Worm (Caenorhabditis elegans) whole organism, young adult: Measurements from ENCODE around the gene Y116A8A.4.

ENCODE experiments used
- C06A6.2 ChIP-seq: fragments of 200-800 bp; sonication (Bioruptor generic); conservative IDR thresholded peaks from 2 replicates; pipeline ENCODE4 v1.3.6; 2022; ENCODE audit warnings: missing genetic modification characterization, missing compliant biosample characterization
- C17E4.6 ChIP-seq: fragments of 200-800 bp; sonication (Bioruptor generic); IDR thresholded peaks from 2 replicates; pipeline ENCODE4 v1.3.6; 2022; ENCODE audit warnings: missing genetic modification reagents, missing genetic modification characterization, missing compliant biosample characterization
- F23B12.7 ChIP-seq: sonication (generic microtip); optimal IDR thresholded peaks from 2 replicates; lab custom pipeline; 2017; ENCODE audit warnings: missing genetic modification characterization, mild to moderate bottlenecking, missing compliant biosample characterization, antibody characterized with exemption, moderate library complexity; ENCODE audit not compliant: insufficient read depth
- F33H1.4 ChIP-seq: fragments of 200-800 bp; sonication (Bioruptor generic); IDR thresholded peaks from 2 replicates; pipeline ENCODE4 v1.3.6; 2022; ENCODE audit warnings: missing genetic modification reagents, missing genetic modification characterization, missing compliant biosample characterization
- F37B4.10 ChIP-seq: fragments of 200-800 bp; sonication (Bioruptor generic); IDR thresholded peaks from 2 replicates; pipeline ENCODE4 v1.3.6; 2022; ENCODE audit warnings: missing genetic modification characterization, missing compliant biosample characterization
- F55B11.4 ChIP-seq: sonication (generic microtip); optimal IDR thresholded peaks from 2 replicates; lab custom pipeline; 2016; ENCODE audit warnings: missing compliant biosample characterization, missing genetic modification characterization, borderline replicate concordance; ENCODE audit not compliant: insufficient read depth
- F57C9.4 ChIP-seq: sonication (generic microtip); optimal IDR thresholded peaks from 2 replicates; lab custom pipeline; 2017; ENCODE audit warnings: mild to moderate bottlenecking, missing genetic modification characterization, missing compliant biosample characterization
- T26A5.8 ChIP-seq: sonication (generic microtip); optimal IDR thresholded peaks from 2 replicates; lab custom pipeline; 2016; ENCODE audit warnings: missing genetic modification characterization, missing compliant biosample characterization
- Y53F4B.3 ChIP-seq: fragments of 200-800 bp; sonication (Bioruptor generic); IDR thresholded peaks from 2 replicates; pipeline ENCODE4 v1.3.6; 2022; ENCODE audit warnings: missing genetic modification reagents, missing genetic modification characterization, missing compliant biosample characterization
- ZK185.1 ChIP-seq: sonication (generic microtip); optimal IDR thresholded peaks from 2 replicates; lab custom pipeline; 2016; ENCODE audit warnings: mild to moderate bottlenecking, missing genetic modification characterization, missing compliant biosample characterization; ENCODE audit not compliant: poor library complexity, severe bottlenecking
- akir-1 ChIP-seq: fragments of 200-800 bp; sonication (Bioruptor generic); optimal IDR thresholded peaks from 2 replicates; lab custom pipeline; 2018; ENCODE audit warnings: mild to moderate bottlenecking, missing genetic modification characterization, moderate library complexity, missing compliant biosample characterization
- ama-1 ChIP-seq, 3 experiments: fragments of 150-350 bp in 1 of 3; sonication (generic microtip) in 2 of 3; optimal IDR thresholded peaks; 2 replicates each; lab custom pipeline; 2014 to 2018; ENCODE audit warnings: missing biosample characterization in 2 of 3, missing genetic modification characterization in 2 of 3, missing genetic modification reagents in 2 of 3
- attf-3 ChIP-seq: fragments of 200-800 bp; sonication (Bioruptor generic); conservative IDR thresholded peaks from 2 replicates; pipeline ENCODE4 v1.3.6; 2022; ENCODE audit warnings: missing genetic modification reagents, missing genetic modification characterization, missing compliant biosample characterization
- bed-2 ChIP-seq: fragments of 200-800 bp; sonication (Bioruptor generic); IDR thresholded peaks from 2 replicates; pipeline ENCODE4 v1.3.6; 2022; ENCODE audit warnings: missing genetic modification reagents, missing genetic modification characterization, missing compliant biosample characterization
- ccch-3 ChIP-seq: fragments of 200-800 bp; sonication (Bioruptor generic); optimal IDR thresholded peaks from 2 replicates; lab custom pipeline; 2018; ENCODE audit warnings: mild to moderate bottlenecking, missing genetic modification characterization, missing compliant biosample characterization
- cebp-2 ChIP-seq: fragments of 200-800 bp; sonication (Bioruptor generic); IDR thresholded peaks from 2 replicates; pipeline ENCODE4 v1.3.6; 2022; ENCODE audit warnings: missing genetic modification characterization, missing compliant biosample characterization
- ceh-100 ChIP-seq: fragments of 200-800 bp; sonication (Bioruptor generic); IDR thresholded peaks from 2 replicates; pipeline ENCODE4 v1.3.6; 2022; ENCODE audit warnings: missing genetic modification reagents, missing genetic modification characterization, missing compliant biosample characterization
- ceh-27 ChIP-seq: fragments of 200-800 bp; sonication (Bioruptor generic); optimal IDR thresholded peaks from 2 replicates; lab custom pipeline; 2018; ENCODE audit warnings: mild to moderate bottlenecking, missing genetic modification characterization, moderate library complexity, missing compliant biosample characterization
- ceh-40 ChIP-seq: fragments of 200-800 bp; sonication (Bioruptor generic); IDR thresholded peaks from 2 replicates; pipeline ENCODE4 v1.3.6; 2022; ENCODE audit warnings: missing genetic modification characterization, missing compliant biosample characterization
- ceh-58 ChIP-seq: fragments of 200-800 bp; sonication (Bioruptor generic); IDR thresholded peaks from 2 replicates; pipeline ENCODE4 v1.3.6; 2022; ENCODE audit warnings: missing genetic modification characterization, missing compliant biosample characterization
- ceh-79 ChIP-seq: sonication (generic microtip); optimal IDR thresholded peaks from 2 replicates; lab custom pipeline; 2017; ENCODE audit warnings: mild to moderate bottlenecking, missing genetic modification characterization, missing compliant biosample characterization
- dpl-1 ChIP-seq: fragments of 150-350 bp; optimal IDR thresholded peaks from 2 replicates; lab custom pipeline; 2014; ENCODE audit warnings: missing biosample characterization, missing genetic modification reagents, missing genetic modification characterization
- egl-44 ChIP-seq: fragments of 200-800 bp; sonication (Bioruptor generic); IDR thresholded peaks from 2 replicates; pipeline ENCODE4 v1.3.6; 2022; ENCODE audit warnings: missing genetic modification reagents, missing genetic modification characterization, missing compliant biosample characterization
- hlh-26 ChIP-seq: fragments of 200-800 bp; sonication (Bioruptor generic); conservative IDR thresholded peaks from 2 replicates; pipeline ENCODE4 v1.3.6; 2022; ENCODE audit warnings: missing genetic modification reagents, missing genetic modification characterization, missing compliant biosample characterization
- hsf-1 ChIP-seq: fragments of 200-800 bp; sonication (Bioruptor generic); IDR thresholded peaks from 2 replicates; pipeline ENCODE4 v1.3.6; 2022; ENCODE audit warnings: missing genetic modification reagents, missing genetic modification characterization, missing compliant biosample characterization
- lag-1 ChIP-seq: fragments of 200-800 bp; sonication (Bioruptor generic); IDR thresholded peaks from 2 replicates; pipeline ENCODE4 v1.3.6; 2022; ENCODE audit warnings: missing genetic modification reagents, missing genetic modification characterization, missing compliant biosample characterization
- let-526 ChIP-seq: fragments of 200-800 bp; sonication (Bioruptor generic); IDR thresholded peaks from 2 replicates; pipeline ENCODE4 v1.3.6; 2022; ENCODE audit warnings: missing genetic modification reagents, missing genetic modification characterization, missing compliant biosample characterization
- let-607 ChIP-seq, 2 experiments: fragments of 200-800 bp in 1 of 2; sonication (Bioruptor generic) in 1 of 2; sonication (generic microtip) in 1 of 2; optimal IDR thresholded peaks; 2 replicates each; lab custom pipeline; 2016 to 2018; ENCODE audit warnings: mild to moderate bottlenecking in 2 of 2, missing compliant biosample characterization in 2 of 2, missing genetic modification characterization in 2 of 2, moderate library complexity in 2 of 2, missing genotype in 1 of 2
- lin-40 ChIP-seq: sonication (generic microtip); optimal IDR thresholded peaks from 2 replicates; lab custom pipeline; 2016; ENCODE audit warnings: missing genetic modification characterization, mild to moderate bottlenecking, missing compliant biosample characterization, missing genotype, missing genetic modification reagents
- lin-54 ChIP-seq: fragments of 200-800 bp; sonication (Bioruptor generic); optimal IDR thresholded peaks from 2 replicates; lab custom pipeline; 2018; ENCODE audit warnings: mild to moderate bottlenecking, missing genetic modification characterization, missing compliant biosample characterization
- lir-1 ChIP-seq: fragments of 200-800 bp; sonication (Bioruptor generic); conservative IDR thresholded peaks from 2 replicates; pipeline ENCODE4 v1.3.6; 2022; ENCODE audit warnings: missing genetic modification reagents, missing genetic modification characterization, missing compliant biosample characterization
- lsy-27 ChIP-seq: sonication (generic microtip); optimal IDR thresholded peaks from 2 replicates; lab custom pipeline; 2017; ENCODE audit warnings: missing genetic modification characterization, mild to moderate bottlenecking, missing compliant biosample characterization, antibody characterized with exemption, missing genotype, borderline replicate concordance; ENCODE audit not compliant: insufficient read depth
- madf-10 ChIP-seq: sonication (generic microtip); optimal IDR thresholded peaks from 2 replicates; lab custom pipeline; 2016; ENCODE audit warnings: mild to moderate bottlenecking, missing genetic modification characterization, missing compliant biosample characterization
- madf-3 ChIP-seq: fragments of 200-800 bp; sonication (Bioruptor generic); IDR thresholded peaks from 2 replicates; pipeline ENCODE4 v1.3.6; 2022; ENCODE audit warnings: missing genetic modification reagents, missing genetic modification characterization, missing compliant biosample characterization
- madf-6 ChIP-seq: fragments of 200-800 bp; sonication (Bioruptor generic); IDR thresholded peaks from 2 replicates; pipeline ENCODE4 v1.3.6; 2022; ENCODE audit warnings: missing genetic modification reagents, missing genetic modification characterization, missing compliant biosample characterization
- mcd-1 ChIP-seq: fragments of 200-800 bp; sonication (Bioruptor generic); IDR thresholded peaks from 2 replicates; pipeline ENCODE4 v1.3.6; 2022; ENCODE audit warnings: missing genetic modification reagents, missing genetic modification characterization, missing compliant biosample characterization
- nfya-2 ChIP-seq: fragments of 200-800 bp; sonication (Bioruptor generic); IDR thresholded peaks from 2 replicates; pipeline ENCODE4 v1.3.6; 2022; ENCODE audit warnings: missing genetic modification reagents, missing genetic modification characterization, missing compliant biosample characterization
- nfyb-1 ChIP-seq: fragments of 200-800 bp; sonication (Bioruptor generic); IDR thresholded peaks from 2 replicates; pipeline ENCODE4 v1.3.6; 2022; ENCODE audit warnings: missing genetic modification reagents, missing genetic modification characterization, missing compliant biosample characterization
- nhr-179 ChIP-seq: sonication (generic microtip); optimal IDR thresholded peaks from 2 replicates; lab custom pipeline; 2016; ENCODE audit warnings: mild to moderate bottlenecking, missing genetic modification characterization, missing compliant biosample characterization
- nhr-80 ChIP-seq: sonication (generic microtip); optimal IDR thresholded peaks from 2 replicates; lab custom pipeline; 2016; ENCODE audit warnings: missing genetic modification characterization, missing compliant biosample characterization
- nhr-90 ChIP-seq: sonication (generic microtip); optimal IDR thresholded peaks from 2 replicates; lab custom pipeline; 2016; ENCODE audit warnings: missing genotype, mild to moderate bottlenecking, missing genetic modification characterization, missing compliant biosample characterization
- repo-1 ChIP-seq: sonication (generic microtip); optimal IDR thresholded peaks from 2 replicates; lab custom pipeline; 2017; ENCODE audit warnings: mild to moderate bottlenecking, missing genetic modification characterization, missing compliant biosample characterization
- rpc-1 ChIP-seq, 2 experiments: fragments of 150-350 bp in 1 of 2; sonication (generic microtip) in 1 of 2; optimal IDR thresholded peaks; 2 replicates each; lab custom pipeline; 2014 to 2018; ENCODE audit warnings: missing biosample characterization in 1 of 2, missing genetic modification characterization in 1 of 2, missing genetic modification reagents in 1 of 2, missing genotype in 1 of 2
- snpc-3.4 ChIP-seq: sonication (generic microtip); optimal IDR thresholded peaks from 2 replicates; lab custom pipeline; 2017; ENCODE audit warnings: missing genetic modification characterization, mild to moderate bottlenecking, missing compliant biosample characterization, antibody characterized with exemption, moderate library complexity, missing genotype, missing genetic modification reagents
- tbp1 ChIP-seq: fragments of 200-800 bp; sonication (Bioruptor generic); optimal IDR thresholded peaks from 2 replicates; lab custom pipeline; 2018; ENCODE audit warnings: mild to moderate bottlenecking, missing genetic modification characterization, missing compliant biosample characterization
- tbx-9 ChIP-seq: sonication (generic microtip); optimal IDR thresholded peaks from 2 replicates; lab custom pipeline; 2016; ENCODE audit warnings: borderline replicate concordance, missing genetic modification characterization, inconsistent platforms, missing compliant biosample characterization
- ztf-26 ChIP-seq: sonication (generic microtip); optimal IDR thresholded peaks from 2 replicates; lab custom pipeline; 2017; ENCODE audit warnings: missing genetic modification characterization, missing compliant biosample characterization
- ztf-3 ChIP-seq: fragments of 200-800 bp; sonication (Bioruptor generic); optimal IDR thresholded peaks from 2 replicates; lab custom pipeline; 2018; ENCODE audit warnings: mild to moderate bottlenecking, missing genetic modification characterization, missing compliant biosample characterization

Y116A8A.4 gene

DNA sequence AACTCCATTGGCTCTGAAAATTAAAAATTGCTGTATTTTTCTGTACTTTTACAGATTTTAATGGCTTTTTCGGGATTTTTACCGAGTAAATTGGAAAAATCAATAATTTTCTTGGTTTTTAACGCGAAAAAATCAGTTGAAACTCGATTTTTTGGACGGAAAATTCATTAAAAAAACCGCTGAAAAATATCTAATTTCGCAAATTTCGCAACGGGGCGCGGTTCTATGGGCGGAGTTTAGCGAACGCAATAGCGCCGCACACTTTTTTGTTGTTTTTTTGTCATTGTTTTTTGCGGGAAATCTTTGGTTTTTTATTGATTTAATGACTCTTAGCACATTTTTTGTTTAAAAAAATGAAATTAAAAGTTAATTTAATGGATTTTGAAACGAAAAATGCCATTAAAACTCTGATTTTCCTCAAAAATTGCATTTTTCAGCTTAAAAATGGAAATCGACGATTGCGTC, 40.8 kb downstream of the Y116A8A.4 start, which contains the start of the genes mel-46 and lsy-13 (continued):
- TF ChIP-seq akir-1 (GFP tag; lab: Kevin White, UChicago) (no peak), ztf-26 (no peak), lir-1 (GFP tag; lab: Robert Waterston, UW) (no peak), C06A6.2 (GFP tag; lab: Robert Waterston, UW) (peak; percentile 59; the same call in 1 of the 2 replicates), F37B4.10 (no peak), madf-6 (GFP tag; lab: Robert Waterston, UW) (peak; percentile 68), dpl-1 (GFP tag; lab: Kevin White, UChicago) (no peak), T26A5.8 (no peak), ztf-3 (GFP tag; lab: Kevin White, UChicago) (no peak), ceh-58 (GFP tag; lab: Robert Waterston, UW) (no peak), F57C9.4 (no peak), F23B12.7 (tag; lab: Kevin White, UChicago) (peak; percentile 42), lin-54 (peak; percentile 21), F33H1.4 (GFP tag; lab: Robert Waterston, UW) (no peak), C17E4.6 (GFP tag; lab: Robert Waterston, UW) (no peak), Y53F4B.3 (GFP tag; lab: Robert Waterston, UW) (no peak), hlh-26 (GFP tag; lab: Robert Waterston, UW) (no peak), let-607 (tag; optimal IDR thresholded peaks at IDR 0.05; lab: Kevin White, UChicago) (no peak), ccch-3 (no peak), ZK185.1 (no peak), madf-3 (GFP tag; lab: Robert Waterston, UW) (peak; percentile 73; the same call in 1 of the 2 replicates), bed-2 (GFP tag; lab: Robert Waterston, UW) (no peak), nhr-80 (tag; lab: Kevin White, UChicago) (peak; percentile 10), lag-1 (GFP tag; lab: Robert Waterston, UW) (no peak), snpc-3.4 (peak; percentile 34), ceh-40 (GFP tag; lab: Robert Waterston, UW) (no peak), ama-1 (optimal IDR thresholded peaks at IDR 0.05; lab: Kevin White, UChicago) (no peak), ama-1 (GFP tag; optimal IDR thresholded peaks at IDR 0.05; lab: Kevin White, UChicago) (no peak), ceh-100 (peak; percentile 54; the same call in 1 of the 2 replicates), nfyb-1 (GFP tag; lab: Robert Waterston, UW) (no peak), F55B11.4 (tag; lab: Kevin White, UChicago) (no peak), tbx-9 (no peak), ceh-79 (no peak), madf-10 (tag; lab: Kevin White, UChicago) (no peak), lsy-27 (tag; lab: Kevin White, UChicago) (no peak), cebp-2 (GFP tag; lab: Robert Waterston, UW) (no peak), tbp1 (GFP tag; lab: Kevin White, UChicago) (peak; percentile 48), repo-1 (tag; lab: Kevin White, UChicago) (no peak), egl-44 (GFP tag; lab: Robert Waterston, UW) (no peak), ceh-27 (no peak), nhr-90 (tag; lab: Kevin White, UChicago) (no peak), rpc-1 (optimal IDR thresholded peaks at IDR 0.05; lab: Kevin White, UChicago) (peak; percentile 24), rpc-1 (tag; optimal IDR thresholded peaks at IDR 0.05; lab: Kevin White, UChicago) (no peak), nhr-179 (tag; lab: Kevin White, UChicago) (no peak), lin-40 (peak; percentile 9), nfya-2 (GFP tag; lab: Robert Waterston, UW) (no peak), hsf-1 (GFP tag; lab: Robert Waterston, UW) (no peak), attf-3 (GFP tag; lab: Robert Waterston, UW) (no peak), mcd-1 (GFP tag; lab: Robert Waterston, UW) (no peak), let-526 (no peak)
